Worm (Caenorhabditis elegans): Measurements from ENCODE around the gene F11A5.15.

The F11A5.15 gene

ce11 chrV:16229896-16230295 lies 11.5 kb upstream of the F11A5.15 start, which contains the start of the genes F21H7.2 and F21H7.12:
TSS of gene F21H7.2 (minus strand) at chrV:16229996.
TSS of gene F21H7.12 (plus strand) at chrV:16230165.
- no peak for TF ChIP-seq nhr-23 (tag; optimal IDR thresholded peaks at IDR 0.05)
- TF ChIP-seq ceh-28 (tag; optimal IDR thresholded peaks at IDR 0.05) = no peak

- no peak for TF ChIP-seq skn-1 (tag; optimal IDR thresholded peaks at IDR 0.05)
Observed at ce11 chrV:16229439-16229838, 11.0 kb upstream of the F11A5.15 start.

- no peak for TF ChIP-seq nhr-67 (tag; optimal IDR thresholded peaks at IDR 0.05)
Observed at ce11 chrV:16226581-16226980, 8.2 kb upstream of the F11A5.15 start, which contains the start of gene F11A5.13. TSS of gene F11A5.13 (minus strand) at chrV:16226681.

ce11 chrV:16225524-16226116 lies 7.2 kb upstream of the F11A5.15 start:
- TF ChIP-seq snpc-4 (tag; optimal IDR thresholded peaks at IDR 0.05) (peak; percentile 22), pqm-1 (tag; optimal IDR thresholded peaks at IDR 0.05) (no peak)

- TF ChIP-seq zag-1 (tag; optimal IDR thresholded peaks at IDR 0.05) (no peak), lsy-12 (tag; optimal IDR thresholded peaks at IDR 0.05) (no peak), pqm-1 (tag; optimal IDR thresholded peaks at IDR 0.05) (no peak), skn-1 (tag; optimal IDR thresholded peaks at IDR 0.05) (no peak), nhr-76 (tag; optimal IDR thresholded peaks at IDR 0.05) (no peak), R02D3.7 (tag; optimal IDR thresholded peaks at IDR 0.05) (no peak), lin-15B (tag; optimal IDR thresholded peaks at IDR 0.05) (no peak), ceh-82 (tag; optimal IDR thresholded peaks at IDR 0.05) (no peak), fos-1 (tag; optimal IDR thresholded peaks at IDR 0.05) (no peak), nhr-237 (tag; optimal IDR thresholded peaks at IDR 0.05) (no peak), nhr-77 (tag; optimal IDR thresholded peaks at IDR 0.05) (no peak)
Observed at ce11 chrV:16224027-16224426, 5.6 kb upstream of the F11A5.15 start, which contains the start of gene stdh-2. TSS of gene stdh-2 (plus strand) at chrV:16224327.

- TF ChIP-seq ztf-11 (tag; optimal IDR thresholded peaks at IDR 0.05) (no peak), jun-1 (tag; optimal IDR thresholded peaks at IDR 0.05) (no peak), sea-2 (GFP tag; optimal IDR thresholded peaks at IDR 0.05) (no peak), elt-1 (tag; optimal IDR thresholded peaks at IDR 0.05) (no peak), aly-2 (tag; optimal IDR thresholded peaks at IDR 0.05) (no peak), ztf-4 (tag; optimal IDR thresholded peaks at IDR 0.05) (no peak), nhr-25 (tag; optimal IDR thresholded peaks at IDR 0.05) (no peak), nhr-76 (tag; optimal IDR thresholded peaks at IDR 0.05) (no peak), tbx-2 (tag; optimal IDR thresholded peaks at IDR 0.05) (no peak), eor-1 (tag; optimal IDR thresholded peaks at IDR 0.05) (no peak), unc-39 (tag; optimal IDR thresholded peaks at IDR 0.05) (no peak), nfya-1 (tag; optimal IDR thresholded peaks at IDR 0.05; ENCODE audit: insufficient read depth) (no peak), pha-4 (tag; optimal IDR thresholded peaks at IDR 0.05) (no peak), nhr-11 (tag; optimal IDR thresholded peaks at IDR 0.05) (no peak)
Observed at ce11 chrV:16220020-16220419, 1.6 kb upstream of the F11A5.15 start.

- peak; percentile 40 for TF ChIP-seq elt-2 (tag; optimal IDR thresholded peaks at IDR 0.05)
- no peak for TF ChIP-seq jun-1 (tag; optimal IDR thresholded peaks at IDR 0.05)
- peak; percentile 10 for TF ChIP-seq pqm-1 (tag; optimal IDR thresholded peaks at IDR 0.05)
Observed at ce11 chrV:16218972-16219757, 743 bp upstream of the F11A5.15 start, which contains the start of gene glc-1. TSS of gene glc-1 (plus strand) at chrV:16219634.

All from whole organism, L3 larva.